Fruit fly (Drosophila melanogaster) whole organism, larva: Measurements from ENCODE around the gene CG1271.

Source experiments
- noc ChIP-seq: fragments of 200-800 bp; sonication (Bioruptor generic); optimal IDR thresholded peaks from 3 replicates; lab custom pipeline; 2019; ENCODE audit warnings: missing biosample characterization, mild to moderate bottlenecking, missing genetic modification characterization, moderate library complexity

CG1271 gene

dm6 chr3L:3048647-3049046 is 3.7 kb upstream of the CG1271 start:
- TF ChIP-seq noc: no peak

dm6 chr3L:3050185-3050584 is 2.1 kb upstream of the CG1271 start, which contains the start of gene CG32485:
TSS of gene CG32485 (plus strand) at chr3L:3050323.
- TF ChIP-seq noc: no peak

- TF ChIP-seq noc: no peak
Observed at dm6 chr3L:3054099-3054498, 1.8 kb downstream of the CG1271 start.

DNA sequence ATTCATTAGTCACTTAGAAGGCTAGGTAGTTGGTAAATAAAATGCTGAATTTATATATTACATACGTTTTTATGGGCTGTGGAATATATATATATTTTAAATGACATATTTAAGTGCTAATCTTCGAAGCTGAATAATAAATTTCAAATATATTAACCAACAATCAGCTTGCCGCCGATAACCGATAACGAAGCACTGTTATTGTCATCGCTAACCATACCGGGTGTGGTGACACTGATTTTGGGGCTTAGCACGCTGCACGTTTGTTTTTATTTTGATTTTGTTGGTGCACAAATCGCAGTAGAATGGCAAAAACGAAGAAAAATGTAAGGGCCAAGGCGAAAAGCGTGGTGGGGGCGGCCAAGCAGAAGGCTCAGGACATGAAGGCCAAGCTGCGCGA is 2.5 kb downstream of the CG1271 start, which contains the start of gene CG16753:
CG16753 (plus strand) TSS at position 229 of the 400 bp plus-strand sequence.
- TF ChIP-seq noc: no peak

dm6 chr3L:3058970-3059883 is 6.9 kb downstream of the CG1271 start:
- TF ChIP-seq noc: no peak

DNA sequence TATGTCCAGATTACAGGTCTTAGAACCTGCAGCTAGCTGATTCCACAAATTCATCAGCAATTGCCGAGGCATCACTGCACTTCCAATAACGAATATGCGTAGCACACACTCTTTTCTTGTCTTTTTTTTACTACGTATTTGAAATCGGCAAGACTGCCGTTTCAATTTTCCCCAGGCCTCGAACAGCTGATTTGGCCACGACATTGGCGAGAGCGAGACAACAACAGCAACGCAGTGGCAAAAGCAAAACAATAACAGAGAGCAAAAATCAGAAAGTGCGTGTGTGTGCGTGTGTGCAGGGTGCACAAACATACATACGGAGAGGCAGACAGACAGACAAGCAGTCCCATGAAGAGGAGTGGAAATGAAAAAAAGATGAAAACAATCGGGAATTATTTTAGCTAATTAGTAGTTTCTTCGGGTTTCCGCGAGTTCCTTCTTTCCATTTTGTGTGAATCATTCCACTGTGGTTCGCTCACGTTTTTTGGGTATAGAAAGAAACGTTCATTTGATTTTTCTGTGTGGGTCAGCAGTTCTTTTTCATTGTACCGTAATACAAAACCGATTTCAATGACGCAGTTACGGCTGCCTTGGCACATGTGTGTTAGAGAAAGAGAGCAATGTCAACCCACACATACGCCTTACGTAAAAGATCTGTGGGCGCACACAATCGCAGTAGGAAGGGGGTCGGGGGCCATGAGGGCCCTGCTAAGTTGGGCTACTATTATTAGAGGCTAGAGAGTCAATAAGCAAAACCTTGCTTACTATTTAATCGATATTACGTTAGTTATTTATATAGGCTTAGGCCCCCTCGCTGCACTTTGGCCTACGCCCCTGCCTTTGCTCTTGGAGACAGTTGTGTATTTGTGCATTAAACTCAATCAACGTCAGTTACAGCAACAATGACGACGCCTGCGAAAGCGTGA is 8.0 kb downstream of the CG1271 start:
- TF ChIP-seq noc: peak; percentile 99

- TF ChIP-seq noc: no peak
Observed at dm6 chr3L:3069774-3070173, 17.5 kb downstream of the CG1271 start.

DNA sequence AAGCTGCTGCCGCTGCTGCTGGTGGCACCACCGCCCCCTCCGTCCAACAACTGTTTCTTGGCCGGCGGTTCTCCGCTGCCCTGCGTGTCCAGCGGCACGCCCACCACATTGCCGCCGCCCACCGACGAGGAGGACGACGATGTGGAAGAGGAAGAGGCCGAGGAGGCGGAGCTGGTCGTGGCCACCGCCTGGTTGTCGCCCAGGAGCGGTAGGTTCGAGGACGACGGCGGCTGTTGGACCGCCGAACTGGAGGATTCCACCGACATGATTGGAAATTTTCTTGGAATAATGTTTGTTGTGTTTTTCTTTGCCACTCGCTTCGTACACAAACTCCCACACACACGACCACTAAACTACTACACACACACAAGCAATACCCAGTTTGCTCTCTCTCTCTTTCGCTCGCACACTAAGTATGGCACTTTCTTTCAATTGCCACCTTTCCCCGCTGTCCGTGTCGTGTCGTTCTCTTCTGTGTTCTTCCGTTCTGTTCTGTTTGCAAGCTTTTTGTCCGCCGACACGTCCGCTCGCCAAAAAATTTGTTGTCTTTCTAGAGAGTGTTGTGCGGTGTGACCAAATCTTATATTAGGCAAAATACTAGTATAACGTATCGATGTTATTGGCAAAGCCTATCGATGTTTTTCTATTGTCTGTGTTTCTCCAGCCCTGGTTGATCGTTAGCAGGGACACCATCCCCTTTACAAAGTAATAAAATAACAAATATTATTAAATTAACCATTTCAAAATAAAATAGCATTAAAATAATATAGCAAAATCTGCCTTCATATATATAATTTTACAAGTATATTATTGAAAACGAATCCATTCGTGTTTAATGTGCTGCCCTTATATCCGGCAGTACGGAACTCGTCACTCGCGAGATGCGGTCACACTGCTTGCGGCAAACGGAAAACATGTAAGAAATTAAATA is 18.2 kb downstream of the CG1271 start, which contains the start of the genes CG32486 and PAN3:
CG32486 (minus strand) TSS at position 566 of the 931 bp plus-strand sequence.
PAN3 (plus strand) TSS at position 860 of the 931 bp plus-strand sequence.
- TF ChIP-seq noc: peak; percentile 35

DNA sequence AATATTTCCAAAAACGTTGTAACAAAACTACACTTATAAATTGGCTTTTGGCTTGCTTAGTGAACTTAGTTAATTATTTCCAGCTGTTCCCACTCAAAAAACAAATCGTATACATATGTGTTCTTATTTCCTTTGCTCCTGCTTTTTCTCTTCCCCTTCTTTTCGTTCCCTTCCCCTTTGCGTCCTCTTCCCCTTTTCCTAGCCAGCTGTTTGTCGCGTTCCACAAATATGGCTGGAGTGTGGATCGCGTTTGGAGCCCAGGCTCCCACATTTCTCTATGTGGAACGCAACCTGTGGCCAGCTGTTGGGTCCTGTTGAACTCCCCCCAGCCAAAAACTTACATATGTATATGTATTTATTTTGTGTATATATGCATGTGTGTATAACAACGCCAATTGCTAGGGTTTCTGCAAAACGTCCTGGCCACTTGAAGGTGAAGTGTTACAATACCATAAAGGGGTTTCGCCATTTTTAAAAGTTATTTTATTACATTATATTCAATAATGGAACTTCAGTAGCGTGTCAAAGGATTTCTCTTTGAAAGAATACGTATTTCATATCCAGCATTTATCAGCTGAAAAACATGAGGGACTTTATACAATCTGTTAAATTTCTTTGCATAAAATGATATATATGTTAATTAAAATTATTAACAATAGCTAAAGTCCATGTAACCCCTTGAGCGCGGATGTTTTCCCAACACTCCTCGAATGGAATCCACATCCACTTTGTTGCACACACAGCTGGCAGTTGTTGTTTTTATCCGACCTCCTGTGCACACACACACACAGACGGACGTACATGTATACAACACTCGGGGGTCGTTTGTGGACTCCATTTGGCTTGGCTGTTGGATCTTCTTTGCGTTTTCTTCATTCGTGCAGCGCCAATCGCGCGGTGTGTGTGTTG is 19.6 kb downstream of the CG1271 start:
- no peak for TF ChIP-seq noc

DNA sequence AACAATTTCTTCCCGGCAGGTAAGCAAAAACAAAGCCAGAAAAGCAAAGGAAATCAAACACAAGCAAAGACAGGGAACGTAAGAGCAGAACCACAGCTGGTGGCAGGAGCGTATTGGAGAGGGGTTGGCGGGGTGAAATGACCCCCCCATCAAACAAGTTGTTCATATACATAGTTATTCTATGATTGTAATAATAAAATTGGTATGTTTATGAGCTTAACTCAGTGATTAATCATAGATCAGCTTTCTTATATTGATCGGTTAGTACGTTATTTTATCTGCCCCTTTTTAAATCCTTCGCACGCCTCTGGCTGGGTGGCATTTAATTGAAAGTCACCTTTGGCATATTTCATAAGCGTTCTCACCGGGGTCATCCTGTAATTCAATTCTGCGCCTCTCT is 21.1 kb downstream of the CG1271 start:
- no peak for TF ChIP-seq noc

- TF ChIP-seq noc: no peak
Observed at dm6 chr3L:3074380-3074779, 22.1 kb downstream of the CG1271 start.

dm6 chr3L:3074805-3075204 is 22.5 kb downstream of the CG1271 start:
- no peak for TF ChIP-seq noc

DNA sequence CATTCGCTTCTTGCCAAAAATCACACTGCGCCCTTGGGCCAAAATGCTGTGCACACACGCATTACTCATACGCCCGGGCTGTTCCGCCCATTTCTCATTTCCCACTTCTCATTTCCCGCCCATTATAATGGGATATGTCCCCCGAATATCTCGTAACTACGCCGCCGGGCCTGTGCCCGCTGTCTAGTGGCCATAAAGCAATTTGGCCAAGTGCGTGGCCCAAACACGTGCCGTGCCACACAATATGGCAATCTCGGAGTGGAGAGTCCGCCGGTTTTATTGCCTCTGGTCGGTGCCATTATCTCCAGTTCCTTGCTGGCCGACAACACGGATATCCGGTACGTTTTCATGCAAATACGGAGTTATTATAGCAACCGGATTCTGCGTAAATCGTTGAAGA is 24.6 kb downstream of the CG1271 start:
- no peak for TF ChIP-seq noc

DNA sequence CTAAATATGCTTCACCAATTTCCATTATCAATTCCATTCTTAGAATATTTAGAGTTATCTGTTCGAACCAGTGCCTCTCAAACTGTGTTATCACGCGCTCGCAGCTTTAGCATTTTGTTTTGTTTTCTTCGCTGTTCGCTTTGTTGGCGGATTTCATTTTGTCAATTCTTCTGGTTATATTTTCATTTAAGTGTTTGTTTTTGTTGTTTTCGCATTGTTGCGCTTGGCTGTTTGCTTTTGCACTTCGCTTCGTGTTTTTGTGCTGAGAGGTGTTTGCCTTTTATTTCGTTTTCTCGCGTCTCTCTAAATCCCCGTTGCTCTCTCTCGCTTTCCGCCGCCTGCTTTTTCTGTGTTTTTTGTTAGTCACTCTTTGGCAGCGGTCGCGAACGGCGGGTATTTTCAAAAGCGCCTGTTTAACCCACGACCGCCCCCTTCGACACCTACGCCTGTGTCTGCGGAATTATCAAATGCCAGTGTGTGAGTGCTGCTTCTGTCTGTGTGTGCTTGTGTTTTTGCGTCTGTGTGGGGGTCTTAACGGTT is 25.3 kb downstream of the CG1271 start:
- peak; percentile 72 for TF ChIP-seq noc
